Worm (Caenorhabditis elegans) whole organism, L3 larva: ENCODE data around the gene H12D21.9.

ENCODE experiments used
- aly-2 ChIP-seq: fragments of 150-350 bp; optimal IDR thresholded peaks from 2 replicates; lab custom pipeline; 2014; ENCODE audit warnings: missing biosample characterization, missing genetic modification characterization
- ceh-82 ChIP-seq: fragments of 150-350 bp; optimal IDR thresholded peaks from 2 replicates; lab custom pipeline; 2014; ENCODE audit warnings: missing biosample characterization, missing genetic modification characterization
- daf-12 ChIP-seq: fragments of 150-350 bp; optimal IDR thresholded peaks from 2 replicates; lab custom pipeline; 2014; ENCODE audit warnings: missing biosample characterization, missing genetic modification reagents, missing genetic modification characterization
- fkh-10 ChIP-seq: sonication (generic microtip); optimal IDR thresholded peaks from 2 replicates; lab custom pipeline; 2017; ENCODE audit warnings: missing biosample characterization, missing genetic modification reagents, missing genetic modification characterization
- fos-1 ChIP-seq: fragments of 150-350 bp; optimal IDR thresholded peaks from 2 replicates; lab custom pipeline; 2014; ENCODE audit warnings: missing biosample characterization, missing genetic modification characterization
- lin-39 ChIP-seq: fragments of 150-350 bp; optimal IDR thresholded peaks from 2 replicates; lab custom pipeline; 2018; ENCODE audit warnings: missing biosample characterization, missing genetic modification reagents, missing genetic modification characterization
- mml-1 ChIP-seq: fragments of 150-350 bp; sonication (generic microtip); optimal IDR thresholded peaks from 3 replicates; lab custom pipeline; 2014; ENCODE audit warnings: missing biosample characterization, missing genetic modification characterization
- nhr-11 ChIP-seq: fragments of 150-350 bp; optimal IDR thresholded peaks from 2 replicates; lab custom pipeline; 2014; ENCODE audit warnings: missing biosample characterization, missing genetic modification characterization
- nhr-76 ChIP-seq: fragments of 150-350 bp; sonication (generic microtip); optimal IDR thresholded peaks from 5 replicates; lab custom pipeline; 2014; ENCODE audit warnings: missing biosample characterization, missing genetic modification characterization
- pha-4 ChIP-seq: fragments of 150-350 bp; optimal IDR thresholded peaks from 2 replicates; lab custom pipeline; 2014; ENCODE audit warnings: missing biosample characterization, missing genetic modification reagents, missing genetic modification characterization
- pqm-1 ChIP-seq: fragments of 150-350 bp; optimal IDR thresholded peaks from 2 replicates; lab custom pipeline; 2017; ENCODE audit warnings: missing biosample characterization, missing genetic modification characterization, inconsistent platforms
- skn-1 ChIP-seq: fragments of 150-350 bp; optimal IDR thresholded peaks from 2 replicates; lab custom pipeline; 2014; ENCODE audit warnings: missing biosample characterization, missing genetic modification characterization
- unc-62 ChIP-seq: fragments of 150-350 bp; sonication (generic microtip); optimal IDR thresholded peaks from 4 replicates; lab custom pipeline; 2014; ENCODE audit warnings: missing biosample characterization, missing genetic modification reagents, missing genetic modification characterization
- zag-1 ChIP-seq: fragments of 150-350 bp; optimal IDR thresholded peaks from 2 replicates; lab custom pipeline; 2014; ENCODE audit warnings: missing biosample characterization, missing genetic modification characterization

DNA sequence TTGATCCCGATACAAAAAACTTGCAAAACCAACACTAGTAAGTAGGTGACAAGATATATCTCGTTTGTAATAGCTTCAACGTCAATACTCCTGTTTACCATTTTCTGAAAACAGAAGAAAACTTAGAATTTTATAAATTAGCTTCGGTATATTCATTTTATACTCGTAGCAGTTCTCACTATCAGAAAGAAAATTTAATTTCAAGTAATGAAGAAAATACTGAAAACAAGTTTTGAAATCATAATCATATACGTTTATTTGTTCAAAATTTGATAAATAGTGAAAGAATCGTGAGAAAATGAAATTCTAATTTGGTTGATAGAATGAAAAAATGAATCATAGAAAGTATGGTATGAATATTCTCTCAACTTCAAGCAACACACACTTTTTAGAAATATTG lies 45.4 kb upstream of the H12D21.9 start, which contains the start of gene C30G7.5:
- TF ChIP-seq lin-39 (tag; lab: Kevin White, UChicago) (no peak), nhr-76 (no peak), pha-4 (no peak), ceh-82 (tag; lab: Kevin White, UChicago) (no peak), fkh-10 (GFP tag; lab: Kevin White, UChicago) (no peak), nhr-11 (tag; lab: Kevin White, UChicago) (no peak), zag-1 (tag; lab: Kevin White, UChicago) (no peak), skn-1 (tag; lab: Kevin White, UChicago) (no peak), mml-1 (no peak), daf-12 (tag; lab: Kevin White, UChicago) (no peak), unc-62 (no peak), fos-1 (tag; lab: Kevin White, UChicago) (no peak), pqm-1 (no peak), aly-2 (tag; lab: Kevin White, UChicago) (no peak)
